Worm (Caenorhabditis elegans) whole organism, L4 larva: Measurements from ENCODE around the gene C55A1.1.

Source experiments
- R02D3.7 ChIP-seq: fragments of 150-350 bp; sonication (generic microtip); optimal IDR thresholded peaks from 3 replicates; lab custom pipeline; 2014; ENCODE audit warnings: missing biosample characterization, missing genetic modification characterization
- T20F7.1 ChIP-seq: fragments of 200-800 bp; sonication (Bioruptor generic); optimal IDR thresholded peaks from 2 replicates; lab custom pipeline; 2018; ENCODE audit warnings: mild to moderate bottlenecking, missing genetic modification characterization, missing compliant biosample characterization
- T26A8.4 ChIP-seq: fragments of 200-800 bp; sonication (Bioruptor generic); IDR thresholded peaks from 2 replicates; pipeline ENCODE4 v1.3.6; 2022; ENCODE audit warnings: missing genetic modification characterization, missing compliant biosample characterization
- Y48G9A.11 ChIP-seq: fragments of 200-800 bp; sonication (Bioruptor generic); IDR thresholded peaks from 2 replicates; pipeline ENCODE4 v1.3.6; 2022; ENCODE audit warnings: missing genetic modification reagents, missing genetic modification characterization, missing compliant biosample characterization
- Y5F2A.4 ChIP-seq: fragments of 200-800 bp; sonication (Bioruptor generic); optimal IDR thresholded peaks from 2 replicates; lab custom pipeline; 2018; ENCODE audit warnings: mild to moderate bottlenecking, missing genetic modification characterization, missing compliant biosample characterization
- ZK337.2 ChIP-seq: fragments of 200-800 bp; sonication (Bioruptor generic); IDR thresholded peaks from 2 replicates; pipeline ENCODE4 v1.3.6; 2022; ENCODE audit warnings: missing genetic modification reagents, missing genetic modification characterization, missing compliant biosample characterization
- ZK546.5 ChIP-seq, 2 experiments: sonication (generic microtip); optimal IDR thresholded peaks; 2 replicates each; lab custom pipeline; 2017; ENCODE audit warnings: missing biosample characterization in 2 of 2, missing genetic modification characterization in 2 of 2
- aha-1 ChIP-seq: fragments of 150-350 bp; peaks from one replicate; lab custom pipeline; 2014; ENCODE audit warnings: missing biosample characterization, missing genetic modification characterization
- ama-1 ChIP-seq: fragments of 150-350 bp; optimal IDR thresholded peaks from 2 replicates; lab custom pipeline; 2014; ENCODE audit warnings: inconsistent platforms, mixed read lengths
- attf-4 ChIP-seq: sonication (generic microtip); optimal IDR thresholded peaks from 3 replicates; lab custom pipeline; 2017; ENCODE audit warnings: missing biosample characterization, missing genetic modification characterization
- ceh-44 ChIP-seq: fragments of 200-800 bp; sonication (Bioruptor generic); IDR thresholded peaks from 2 replicates; pipeline ENCODE4 v1.3.6; 2022; ENCODE audit warnings: missing genetic modification reagents, missing genetic modification characterization, missing compliant biosample characterization
- ceh-62 ChIP-seq: sonication (generic microtip); optimal IDR thresholded peaks from 2 replicates; lab custom pipeline; 2017; ENCODE audit warnings: missing biosample characterization, missing genetic modification characterization
- daf-12 ChIP-seq: fragments of 150-350 bp; optimal IDR thresholded peaks from 2 replicates; lab custom pipeline; 2014; ENCODE audit warnings: missing biosample characterization, missing genetic modification reagents, missing genetic modification characterization
- dmd-8 ChIP-seq: fragments of 200-800 bp; sonication (Bioruptor generic); IDR thresholded peaks from 2 replicates; pipeline ENCODE4 v1.3.6; 2022; ENCODE audit warnings: missing genetic modification characterization, missing compliant biosample characterization
- dpl-1 ChIP-seq: fragments of 150-350 bp; optimal IDR thresholded peaks from 2 replicates; lab custom pipeline; 2014; ENCODE audit warnings: missing biosample characterization, missing genetic modification reagents, missing genetic modification characterization
- dve-1 ChIP-seq: sonication (generic microtip); optimal IDR thresholded peaks from 2 replicates; lab custom pipeline; 2017; ENCODE audit warnings: antibody characterized with exemption, mild to moderate bottlenecking, missing genetic modification characterization, missing compliant biosample characterization; ENCODE audit not compliant: insufficient read depth
- egl-27 ChIP-seq: sonication (generic microtip); optimal IDR thresholded peaks from 3 replicates; lab custom pipeline; 2017; ENCODE audit warnings: missing biosample characterization, missing genetic modification reagents, missing genetic modification characterization
- egl-43 ChIP-seq: fragments of 200-800 bp; sonication (Bioruptor generic); IDR thresholded peaks from 2 replicates; pipeline ENCODE4 v1.3.6; 2022; ENCODE audit warnings: missing genetic modification reagents, missing genetic modification characterization, missing compliant biosample characterization
- fkh-10 ChIP-seq: fragments of 150-350 bp; optimal IDR thresholded peaks from 2 replicates; lab custom pipeline; 2014; ENCODE audit warnings: missing biosample characterization, missing genetic modification reagents, missing genetic modification characterization
- hmg-1.1 ChIP-seq: fragments of 200-800 bp; sonication (Bioruptor generic); IDR thresholded peaks from 2 replicates; pipeline ENCODE4 v1.3.6; 2022; ENCODE audit warnings: missing genetic modification reagents, missing genetic modification characterization, missing compliant biosample characterization
- lim-7 ChIP-seq: fragments of 200-800 bp; sonication (Bioruptor generic); IDR thresholded peaks from 2 replicates; pipeline ENCODE4 v1.3.6; 2022; ENCODE audit warnings: missing genetic modification characterization, missing compliant biosample characterization
- lin-1 ChIP-seq: fragments of 200-800 bp; sonication (Bioruptor generic); IDR thresholded peaks from 2 replicates; pipeline ENCODE4 v1.3.6; 2022; ENCODE audit warnings: missing genetic modification reagents, missing genetic modification characterization, missing compliant biosample characterization
- lin-38 ChIP-seq: fragments of 200-800 bp; sonication (Bioruptor generic); IDR thresholded peaks from 2 replicates; pipeline ENCODE4 v1.3.6; 2022; ENCODE audit warnings: missing genetic modification reagents, missing genetic modification characterization, missing compliant biosample characterization
- lin-39 ChIP-seq: fragments of 150-350 bp; optimal IDR thresholded peaks from 2 replicates; lab custom pipeline; 2014; ENCODE audit warnings: missing biosample characterization, missing genetic modification reagents, missing genetic modification characterization
- lsy-2 ChIP-seq, 2 experiments: fragments of 150-350 bp in 1 of 2; sonication (generic microtip) in 1 of 2; optimal IDR thresholded peaks; 2 replicates each; lab custom pipeline; 2014 to 2017; ENCODE audit warnings: missing biosample characterization in 2 of 2, missing genetic modification characterization in 2 of 2
- madf-5 ChIP-seq, 2 experiments: fragments of 200-800 bp; sonication (Bioruptor generic); IDR thresholded peaks; 2 replicates each; pipeline ENCODE4 v1.3.6; 2022; ENCODE audit warnings: missing compliant biosample characterization in 2 of 2, missing genetic modification characterization in 2 of 2
- mdl-1 ChIP-seq, 2 experiments: fragments of 150-350 bp in 1 of 2; sonication (generic microtip) in 1 of 2; optimal IDR thresholded peaks; 2 replicates each; lab custom pipeline; 2014 to 2017; ENCODE audit warnings: missing biosample characterization in 2 of 2, missing genetic modification characterization in 2 of 2
- mdt-29 ChIP-seq: fragments of 200-800 bp; sonication (Bioruptor generic); IDR thresholded peaks from 2 replicates; pipeline ENCODE4 v1.3.6; 2022; ENCODE audit warnings: missing genetic modification reagents, missing genetic modification characterization, missing compliant biosample characterization
- mep-1 ChIP-seq: fragments of 150-350 bp; sonication (generic microtip); optimal IDR thresholded peaks from 3 replicates; lab custom pipeline; 2014; ENCODE audit warnings: missing biosample characterization, missing genetic modification characterization
- nhr-10 ChIP-seq: fragments of 150-350 bp; optimal IDR thresholded peaks from 2 replicates; lab custom pipeline; 2014; ENCODE audit warnings: missing biosample characterization, missing genetic modification characterization
- nhr-102 ChIP-seq: sonication (generic microtip); optimal IDR thresholded peaks from 2 replicates; lab custom pipeline; 2016; ENCODE audit warnings: mild to moderate bottlenecking, missing genetic modification characterization, moderate library complexity, missing compliant biosample characterization
- nhr-11 ChIP-seq: fragments of 150-350 bp; optimal IDR thresholded peaks from 2 replicates; lab custom pipeline; 2014; ENCODE audit warnings: missing biosample characterization, missing genetic modification characterization
- nhr-237 ChIP-seq: sonication (generic microtip); optimal IDR thresholded peaks from 2 replicates; lab custom pipeline; 2017; ENCODE audit warnings: missing biosample characterization, missing genetic modification characterization
- nhr-25 ChIP-seq: sonication (generic microtip); optimal IDR thresholded peaks from 2 replicates; lab custom pipeline; 2017; ENCODE audit warnings: missing genetic modification characterization, mild to moderate bottlenecking, missing compliant biosample characterization, antibody characterized with exemption, moderate library complexity, borderline replicate concordance; ENCODE audit not compliant: insufficient read depth
- nhr-28 ChIP-seq: fragments of 150-350 bp; optimal IDR thresholded peaks from 2 replicates; lab custom pipeline; 2014; ENCODE audit warnings: missing biosample characterization, missing genetic modification characterization
- nhr-41 ChIP-seq: fragments of 200-800 bp; sonication (Bioruptor generic); IDR thresholded peaks from 2 replicates; pipeline ENCODE4 v1.3.6; 2022; ENCODE audit warnings: missing genetic modification reagents, missing genetic modification characterization, missing compliant biosample characterization
- nhr-42 ChIP-seq: fragments of 200-800 bp; sonication (Bioruptor generic); IDR thresholded peaks from 2 replicates; pipeline ENCODE4 v1.3.6; 2022; ENCODE audit warnings: missing genetic modification characterization, missing compliant biosample characterization
- nhr-6 ChIP-seq: fragments of 150-350 bp; optimal IDR thresholded peaks from 2 replicates; lab custom pipeline; 2014; ENCODE audit warnings: missing biosample characterization, missing genetic modification characterization
- nhr-77 ChIP-seq: fragments of 150-350 bp; optimal IDR thresholded peaks from 2 replicates; lab custom pipeline; 2014; ENCODE audit warnings: missing biosample characterization, missing genetic modification characterization
- pha-4 ChIP-seq, 2 experiments: fragments of 150-350 bp in 1 of 2; fragments of 200-800 bp in 1 of 2; sonication (Bioruptor generic) in 1 of 2; IDR thresholded peaks in 1 of 2; optimal IDR thresholded peaks in 1 of 2; 2 replicates each; pipeline versions ENCODE4 v1.3.6 to Lab custom; 2014 to 2022; ENCODE audit warnings: missing genetic modification characterization in 2 of 2, missing genetic modification reagents in 2 of 2, missing biosample characterization in 1 of 2, missing compliant biosample characterization in 1 of 2
- php-3 ChIP-seq: fragments of 200-800 bp; sonication (Bioruptor generic); IDR thresholded peaks from 2 replicates; pipeline ENCODE4 v1.3.6; 2022; ENCODE audit warnings: missing genetic modification reagents, missing genetic modification characterization, missing compliant biosample characterization
- saeg-2 ChIP-seq: fragments of 200-800 bp; sonication (Bioruptor generic); IDR thresholded peaks from 2 replicates; pipeline ENCODE4 v1.3.6; 2022; ENCODE audit warnings: missing genetic modification reagents, missing genetic modification characterization, missing compliant biosample characterization
- sdz-12 ChIP-seq: fragments of 200-800 bp; sonication (Bioruptor generic); optimal IDR thresholded peaks from 2 replicates; lab custom pipeline; 2018; ENCODE audit warnings: mild to moderate bottlenecking, missing genetic modification characterization, missing compliant biosample characterization
- snpc-4 ChIP-seq: fragments of 150-350 bp; optimal IDR thresholded peaks from 2 replicates; lab custom pipeline; 2014; ENCODE audit warnings: missing biosample characterization, missing genetic modification characterization
- tra-1 ChIP-seq: fragments of 200-800 bp; sonication (Bioruptor generic); IDR thresholded peaks from 2 replicates; pipeline ENCODE4 v1.3.6; 2022; ENCODE audit warnings: missing genetic modification reagents, missing genetic modification characterization, missing compliant biosample characterization
- unc-130 ChIP-seq: sonication (generic microtip); optimal IDR thresholded peaks from 2 replicates; lab custom pipeline; 2016; ENCODE audit warnings: missing genetic modification reagents, missing genetic modification characterization, missing compliant biosample characterization
- unc-62 ChIP-seq, 3 experiments: fragments of 150-350 bp in 1 of 3; sonication (generic microtip); optimal IDR thresholded peaks in 2 of 3; peaks in 1 of 3; 1 replicate in 1 of 3; 2 replicates in 2 of 3; lab custom pipeline; 2014 to 2017; ENCODE audit warnings: missing biosample characterization in 3 of 3, missing genetic modification characterization in 3 of 3, missing genetic modification reagents in 3 of 3, missing genotype in 1 of 3
- zag-1 ChIP-seq: fragments of 150-350 bp; optimal IDR thresholded peaks from 2 replicates; lab custom pipeline; 2014; ENCODE audit warnings: missing biosample characterization, missing genetic modification characterization
- zfp-2 ChIP-seq: sonication (generic microtip); optimal IDR thresholded peaks from 2 replicates; lab custom pipeline; 2016; ENCODE audit warnings: mild to moderate bottlenecking, missing genetic modification characterization, missing compliant biosample characterization
- zfp-3 ChIP-seq: fragments of 200-800 bp; sonication (Bioruptor generic); conservative IDR thresholded peaks from 2 replicates; pipeline ENCODE4 v1.3.6; 2022; ENCODE audit warnings: missing genetic modification reagents, missing genetic modification characterization, missing compliant biosample characterization
- zip-11 ChIP-seq: fragments of 200-800 bp; sonication (Bioruptor generic); IDR thresholded peaks from 2 replicates; pipeline ENCODE4 v1.3.6; 2022; ENCODE audit warnings: missing genetic modification characterization, missing compliant biosample characterization
- ztf-7 ChIP-seq: fragments of 150-350 bp; optimal IDR thresholded peaks from 2 replicates; lab custom pipeline; 2014; ENCODE audit warnings: missing biosample characterization, missing genetic modification characterization

Gene C55A1.1

DNA sequence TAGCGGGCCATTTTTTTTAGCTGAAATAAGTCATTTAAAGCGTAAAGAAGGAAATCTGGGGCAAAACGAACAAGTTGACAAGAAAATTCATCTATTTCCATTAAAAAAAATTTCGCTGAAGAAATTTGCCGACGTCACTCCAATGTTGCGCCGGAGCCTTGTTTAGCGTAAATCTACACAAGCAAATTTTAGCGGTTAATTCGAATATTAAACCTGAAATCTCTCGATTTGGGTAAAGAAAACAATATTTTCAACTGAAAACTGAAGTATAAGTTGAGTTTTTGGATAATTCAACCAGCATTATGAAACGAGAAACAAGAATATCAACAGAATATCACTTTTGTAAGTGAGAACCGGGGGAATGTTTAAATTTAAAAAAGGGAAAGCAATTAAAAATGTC, 43.2 kb upstream of the C55A1.1 start, which contains the start of gene F28F8.9:
Gene F28F8.9, minus strand, starts transcription at position 288 of the 400 bp plus-strand sequence.
- TF ChIP-seq mep-1 (tag; lab: Kevin White, UChicago) (no peak), ztf-7 (tag; lab: Kevin White, UChicago) (no peak), nhr-77 (tag; lab: Kevin White, UChicago) (no peak), nhr-102 (tag; lab: Kevin White, UChicago) (no peak), nhr-237 (tag; lab: Kevin White, UChicago) (no peak), zfp-3 (GFP tag; lab: Robert Waterston, UW) (no peak), nhr-6 (tag; lab: Kevin White, UChicago) (peak; percentile 21), nhr-25 (no peak), fkh-10 (GFP tag; lab: Kevin White, UChicago) (no peak), tra-1 (GFP tag; lab: Robert Waterston, UW) (no peak), T20F7.1 (GFP tag; lab: Kevin White, UChicago) (peak; percentile 95), mdt-29 (GFP tag; lab: Robert Waterston, UW) (no peak), zfp-2 (no peak), nhr-28 (tag; lab: Kevin White, UChicago) (no peak), Y5F2A.4 (GFP tag; lab: Kevin White, UChicago) (no peak), egl-43 (no peak), sdz-12 (GFP tag; lab: Kevin White, UChicago) (no peak), egl-27 (tag; lab: Kevin White, UChicago) (no peak), nhr-10 (tag; lab: Kevin White, UChicago) (no peak), ZK546.5 (tag; optimal IDR thresholded peaks at IDR 0.05; lab: Kevin White, UChicago) (no peak), ZK337.2 (no peak), dve-1 (tag; lab: Kevin White, UChicago) (no peak), php-3 (no peak), saeg-2 (no peak), attf-4 (no peak), zag-1 (tag; lab: Kevin White, UChicago) (no peak), madf-5 (GFP tag; IDR thresholded peaks at IDR 0.05; lab: Robert Waterston, UW) (no peak), T26A8.4 (no peak), lim-7 (GFP tag; lab: Robert Waterston, UW) (no peak), unc-62 (GFP tag; optimal IDR thresholded peaks at IDR 0.05 in 1 of 2; lab: Kevin White, UChicago) (peak in 1 of 2 experiments; percentile 77), unc-62 (tag; optimal IDR thresholded peaks at IDR 0.05; lab: Kevin White, UChicago) (no peak), lin-38 (GFP tag; lab: Robert Waterston, UW) (peak; percentile 11; the same call in 1 of the 2 replicates), dpl-1 (GFP tag; lab: Kevin White, UChicago) (peak; percentile 89), daf-12 (no peak), pha-4 (GFP tag; IDR thresholded peaks at IDR 0.05; lab: Robert Waterston, UW) (no peak), pha-4 (tag; optimal IDR thresholded peaks at IDR 0.05; lab: Kevin White, UChicago) (no peak), Y48G9A.11 (no peak), lin-39 (tag; lab: Kevin White, UChicago) (no peak), snpc-4 (tag; lab: Kevin White, UChicago) (no peak), ceh-44 (GFP tag; lab: Robert Waterston, UW) (no peak), mdl-1 (tag; optimal IDR thresholded peaks at IDR 0.05; lab: Kevin White, UChicago) (no peak), aha-1 (no peak), hmg-1.1 (GFP tag; lab: Robert Waterston, UW) (no peak), R02D3.7 (tag; lab: Kevin White, UChicago) (peak; percentile 54), ceh-62 (tag; lab: Kevin White, UChicago) (no peak), lsy-2 (tag; optimal IDR thresholded peaks at IDR 0.05; lab: Kevin White, UChicago) (peak in 1 of 2 experiments; percentile 76), lin-1 (GFP tag; lab: Robert Waterston, UW) (no peak), ama-1 (no peak), unc-130 (GFP tag; lab: Kevin White, UChicago) (no peak), dmd-8 (GFP tag; lab: Robert Waterston, UW) (no peak), nhr-11 (tag; lab: Kevin White, UChicago) (no peak), nhr-42 (no peak), nhr-41 (GFP tag; lab: Robert Waterston, UW) (no peak), zip-11 (no peak)
